Worm (Caenorhabditis elegans) whole organism, L4 larva: ENCODE results near the gene fce-2.

Source experiments
- D1046.2 ChIP-seq: fragments of 200-800 bp; sonication (Bioruptor generic); IDR thresholded peaks from 2 replicates; pipeline ENCODE4 v1.3.6; 2022; ENCODE audit warnings: missing genetic modification characterization, missing compliant biosample characterization
- F26F4.8 ChIP-seq: fragments of 200-800 bp; sonication (Bioruptor generic); conservative IDR thresholded peaks from 2 replicates; pipeline ENCODE4 v1.3.6; 2022; ENCODE audit warnings: missing genetic modification characterization, missing compliant biosample characterization
- Y105C5A.15 ChIP-seq: fragments of 200-800 bp; sonication (Bioruptor generic); IDR thresholded peaks from 2 replicates; pipeline ENCODE4 v1.3.6; 2022; ENCODE audit warnings: missing genetic modification characterization, missing compliant biosample characterization
- ceh-32 ChIP-seq: sonication (generic microtip); optimal IDR thresholded peaks from 2 replicates; lab custom pipeline; 2016; ENCODE audit warnings: mild to moderate bottlenecking, missing genetic modification characterization, missing compliant biosample characterization; ENCODE audit not compliant: poor library complexity
- ceh-44 ChIP-seq: fragments of 200-800 bp; sonication (Bioruptor generic); IDR thresholded peaks from 2 replicates; pipeline ENCODE4 v1.3.6; 2022; ENCODE audit warnings: missing genetic modification reagents, missing genetic modification characterization, missing compliant biosample characterization
- daf-12 ChIP-seq: fragments of 150-350 bp; optimal IDR thresholded peaks from 2 replicates; lab custom pipeline; 2014; ENCODE audit warnings: missing biosample characterization, missing genetic modification reagents, missing genetic modification characterization
- daf-16 ChIP-seq, 3 experiments: sonication (generic microtip); optimal IDR thresholded peaks; 2 replicates each; lab custom pipeline; 2016 to 2017; ENCODE audit warnings: missing genetic modification characterization in 3 of 3, missing genetic modification reagents in 3 of 3, mild to moderate bottlenecking in 2 of 3, missing compliant biosample characterization in 2 of 3, missing biosample characterization in 1 of 3, moderate library complexity in 1 of 3
- daf-19 ChIP-seq: fragments of 200-800 bp; sonication (Bioruptor generic); conservative IDR thresholded peaks from 2 replicates; pipeline ENCODE4 v1.3.6; 2022; ENCODE audit warnings: missing genetic modification characterization, missing compliant biosample characterization
- dmd-9 ChIP-seq: fragments of 200-800 bp; sonication (Bioruptor generic); IDR thresholded peaks from 2 replicates; pipeline ENCODE4 v1.3.6; 2022; ENCODE audit warnings: missing genetic modification reagents, missing genetic modification characterization, missing compliant biosample characterization
- dpl-1 ChIP-seq: fragments of 150-350 bp; optimal IDR thresholded peaks from 2 replicates; lab custom pipeline; 2014; ENCODE audit warnings: missing biosample characterization, missing genetic modification reagents, missing genetic modification characterization
- duxl-1 ChIP-seq: sonication (generic microtip); optimal IDR thresholded peaks from 2 replicates; lab custom pipeline; 2016; ENCODE audit warnings: mild to moderate bottlenecking, missing genetic modification characterization, moderate library complexity, missing compliant biosample characterization; ENCODE audit not compliant: poor library complexity
- dve-1 ChIP-seq: sonication (generic microtip); optimal IDR thresholded peaks from 2 replicates; lab custom pipeline; 2017; ENCODE audit warnings: antibody characterized with exemption, mild to moderate bottlenecking, missing genetic modification characterization, missing compliant biosample characterization; ENCODE audit not compliant: insufficient read depth
- egl-43 ChIP-seq: fragments of 200-800 bp; sonication (Bioruptor generic); IDR thresholded peaks from 2 replicates; pipeline ENCODE4 v1.3.6; 2022; ENCODE audit warnings: missing genetic modification reagents, missing genetic modification characterization, missing compliant biosample characterization
- fkh-10 ChIP-seq: fragments of 150-350 bp; optimal IDR thresholded peaks from 2 replicates; lab custom pipeline; 2014; ENCODE audit warnings: missing biosample characterization, missing genetic modification reagents, missing genetic modification characterization
- hif-1 ChIP-seq, 2 experiments: sonication (generic microtip); optimal IDR thresholded peaks; 2 replicates each; lab custom pipeline; 2016 to 2017; ENCODE audit warnings: missing compliant biosample characterization in 2 of 2, missing genetic modification characterization in 2 of 2, missing genetic modification reagents in 2 of 2, missing genotype in 2 of 2, mild to moderate bottlenecking in 1 of 2
- hlh-30 ChIP-seq: sonication (generic microtip); optimal IDR thresholded peaks from 2 replicates; lab custom pipeline; 2017; ENCODE audit warnings: antibody characterized with exemption, mild to moderate bottlenecking, missing genetic modification characterization, missing compliant biosample characterization; ENCODE audit not compliant: insufficient read depth
- hmg-1.1 ChIP-seq: fragments of 200-800 bp; sonication (Bioruptor generic); IDR thresholded peaks from 2 replicates; pipeline ENCODE4 v1.3.6; 2022; ENCODE audit warnings: missing genetic modification reagents, missing genetic modification characterization, missing compliant biosample characterization
- lin-15B ChIP-seq: fragments of 150-350 bp; sonication (generic microtip); optimal IDR thresholded peaks from 3 replicates; lab custom pipeline; 2014; ENCODE audit warnings: missing biosample characterization, missing genetic modification characterization
- lsy-2 ChIP-seq, 2 experiments: fragments of 150-350 bp in 1 of 2; sonication (generic microtip) in 1 of 2; optimal IDR thresholded peaks; 2 replicates each; lab custom pipeline; 2014 to 2017; ENCODE audit warnings: missing biosample characterization in 2 of 2, missing genetic modification characterization in 2 of 2
- madf-5 ChIP-seq, 2 experiments: fragments of 200-800 bp; sonication (Bioruptor generic); IDR thresholded peaks; 2 replicates each; pipeline ENCODE4 v1.3.6; 2022; ENCODE audit warnings: missing compliant biosample characterization in 2 of 2, missing genetic modification characterization in 2 of 2
- madf-9 ChIP-seq: fragments of 200-800 bp; sonication (Bioruptor generic); conservative IDR thresholded peaks from 2 replicates; pipeline ENCODE4 v1.3.6; 2022; ENCODE audit warnings: missing genetic modification reagents, missing genetic modification characterization, missing compliant biosample characterization
- mdl-1 ChIP-seq, 2 experiments: fragments of 150-350 bp in 1 of 2; sonication (generic microtip) in 1 of 2; optimal IDR thresholded peaks; 2 replicates each; lab custom pipeline; 2014 to 2017; ENCODE audit warnings: missing biosample characterization in 2 of 2, missing genetic modification characterization in 2 of 2
- mep-1 ChIP-seq: fragments of 150-350 bp; sonication (generic microtip); optimal IDR thresholded peaks from 3 replicates; lab custom pipeline; 2014; ENCODE audit warnings: missing biosample characterization, missing genetic modification characterization
- mxl-2 ChIP-seq: fragments of 200-800 bp; sonication (Bioruptor generic); conservative IDR thresholded peaks from 2 replicates; pipeline ENCODE4 v1.3.6; 2022; ENCODE audit warnings: missing genetic modification reagents, missing genetic modification characterization, missing compliant biosample characterization
- nhr-10 ChIP-seq: fragments of 150-350 bp; optimal IDR thresholded peaks from 2 replicates; lab custom pipeline; 2014; ENCODE audit warnings: missing biosample characterization, missing genetic modification characterization
- nhr-102 ChIP-seq: sonication (generic microtip); optimal IDR thresholded peaks from 2 replicates; lab custom pipeline; 2016; ENCODE audit warnings: mild to moderate bottlenecking, missing genetic modification characterization, moderate library complexity, missing compliant biosample characterization
- nhr-11 ChIP-seq: fragments of 150-350 bp; optimal IDR thresholded peaks from 2 replicates; lab custom pipeline; 2014; ENCODE audit warnings: missing biosample characterization, missing genetic modification characterization
- nhr-237 ChIP-seq: sonication (generic microtip); optimal IDR thresholded peaks from 2 replicates; lab custom pipeline; 2017; ENCODE audit warnings: missing biosample characterization, missing genetic modification characterization
- nhr-28 ChIP-seq: fragments of 150-350 bp; optimal IDR thresholded peaks from 2 replicates; lab custom pipeline; 2014; ENCODE audit warnings: missing biosample characterization, missing genetic modification characterization
- nhr-41 ChIP-seq: fragments of 200-800 bp; sonication (Bioruptor generic); IDR thresholded peaks from 2 replicates; pipeline ENCODE4 v1.3.6; 2022; ENCODE audit warnings: missing genetic modification reagents, missing genetic modification characterization, missing compliant biosample characterization
- nhr-6 ChIP-seq: fragments of 150-350 bp; optimal IDR thresholded peaks from 2 replicates; lab custom pipeline; 2014; ENCODE audit warnings: missing biosample characterization, missing genetic modification characterization
- pha-4 ChIP-seq, 2 experiments: fragments of 150-350 bp in 1 of 2; fragments of 200-800 bp in 1 of 2; sonication (Bioruptor generic) in 1 of 2; IDR thresholded peaks in 1 of 2; optimal IDR thresholded peaks in 1 of 2; 2 replicates each; pipeline versions ENCODE4 v1.3.6 to Lab custom; 2014 to 2022; ENCODE audit warnings: missing genetic modification characterization in 2 of 2, missing genetic modification reagents in 2 of 2, missing biosample characterization in 1 of 2, missing compliant biosample characterization in 1 of 2
- php-3 ChIP-seq: fragments of 200-800 bp; sonication (Bioruptor generic); IDR thresholded peaks from 2 replicates; pipeline ENCODE4 v1.3.6; 2022; ENCODE audit warnings: missing genetic modification reagents, missing genetic modification characterization, missing compliant biosample characterization
- rbr-2 ChIP-seq: sonication (generic microtip); optimal IDR thresholded peaks from 2 replicates; lab custom pipeline; 2016; ENCODE audit warnings: missing genotype, missing genetic modification characterization, missing compliant biosample characterization
- saeg-2 ChIP-seq: fragments of 200-800 bp; sonication (Bioruptor generic); IDR thresholded peaks from 2 replicates; pipeline ENCODE4 v1.3.6; 2022; ENCODE audit warnings: missing genetic modification reagents, missing genetic modification characterization, missing compliant biosample characterization
- snpc-1.2 ChIP-seq: fragments of 200-800 bp; sonication (Bioruptor generic); IDR thresholded peaks from 2 replicates; pipeline ENCODE4 v1.3.6; 2022; ENCODE audit warnings: missing genetic modification reagents, missing genetic modification characterization, missing compliant biosample characterization
- spr-3 ChIP-seq: fragments of 200-800 bp; sonication (Bioruptor generic); optimal IDR thresholded peaks from 2 replicates; lab custom pipeline; 2018; ENCODE audit warnings: mild to moderate bottlenecking, missing genetic modification characterization, missing compliant biosample characterization
- unc-62 ChIP-seq, 3 experiments: fragments of 150-350 bp in 1 of 3; sonication (generic microtip); optimal IDR thresholded peaks in 2 of 3; peaks in 1 of 3; 1 replicate in 1 of 3; 2 replicates in 2 of 3; lab custom pipeline; 2014 to 2017; ENCODE audit warnings: missing biosample characterization in 3 of 3, missing genetic modification characterization in 3 of 3, missing genetic modification reagents in 3 of 3, missing genotype in 1 of 3
- zfp-2 ChIP-seq: sonication (generic microtip); optimal IDR thresholded peaks from 2 replicates; lab custom pipeline; 2016; ENCODE audit warnings: mild to moderate bottlenecking, missing genetic modification characterization, missing compliant biosample characterization

The fce-2 gene

ce11 chrV:20425183-20425400 is at the start of gene fce-2, which contains the start of gene F48F5.8:
Gene fce-2, plus strand, starts transcription at chrV:20425301.
Gene F48F5.8, plus strand, starts transcription at chrV:20425342.
- TF ChIP-seq ceh-32 (tag; lab: Kevin White, UChicago), result no peak
- no peak for TF ChIP-seq Y105C5A.15 (GFP tag; lab: Robert Waterston, UW)
- TF ChIP-seq daf-19 (GFP tag; lab: Robert Waterston, UW), result no peak
- no peak for TF ChIP-seq nhr-41 (GFP tag; lab: Robert Waterston, UW)
- no peak for TF ChIP-seq F26F4.8 (GFP tag; lab: Robert Waterston, UW)
- TF ChIP-seq mep-1 (tag; lab: Kevin White, UChicago), result no peak
- no peak for TF ChIP-seq php-3

- TF ChIP-seq unc-62 (GFP tag; optimal IDR thresholded peaks at IDR 0.05 in 1 of 2; lab: Kevin White, UChicago) (peak in 1 of 2 experiments; percentile 92), unc-62 (tag; optimal IDR thresholded peaks at IDR 0.05; lab: Kevin White, UChicago) (no peak), lin-15B (tag; lab: Kevin White, UChicago) (no peak)
Observed at ce11 chrV:20376070-20376469, 49.0 kb upstream of the fce-2 start.

- TF ChIP-seq madf-9 (no peak), madf-5 (GFP tag; IDR thresholded peaks at IDR 0.05; lab: Robert Waterston, UW) (no peak), D1046.2 (GFP tag; lab: Robert Waterston, UW) (no peak), daf-12 (tag; lab: Kevin White, UChicago) (no peak), snpc-1.2 (GFP tag; lab: Robert Waterston, UW) (no peak), nhr-237 (no peak), zfp-2 (tag; lab: Kevin White, UChicago) (no peak), daf-16 (GFP tag; optimal IDR thresholded peaks at IDR 0.05; lab: Kevin White, UChicago) (no peak), daf-16 (tag; optimal IDR thresholded peaks at IDR 0.05; lab: Kevin White, UChicago) (peak; percentile 6), fkh-10 (GFP tag; lab: Kevin White, UChicago) (no peak), spr-3 (GFP tag; lab: Kevin White, UChicago) (no peak), ceh-44 (GFP tag; lab: Robert Waterston, UW) (no peak), dmd-9 (GFP tag; lab: Robert Waterston, UW) (no peak), duxl-1 (peak; percentile 91), hlh-30 (tag; lab: Kevin White, UChicago) (peak; percentile 54), saeg-2 (GFP tag; lab: Robert Waterston, UW) (no peak)
Observed at ce11 chrV:20380320-20380719, 44.8 kb upstream of the fce-2 start, which contains the start of gene K02E2.6. Gene K02E2.6, plus strand, starts transcription at chrV:20380561.

- peak; percentile 71 for TF ChIP-seq hmg-1.1 (GFP tag; lab: Robert Waterston, UW)
- TF ChIP-seq rbr-2, result peak; percentile 29
- TF ChIP-seq nhr-6 (tag; lab: Kevin White, UChicago), result peak; percentile 70
- no peak for TF ChIP-seq mxl-2
- peak; percentile 58 for TF ChIP-seq mep-1 (tag; lab: Kevin White, UChicago)
- TF ChIP-seq hif-1 (tag; optimal IDR thresholded peaks at IDR 0.05; lab: Kevin White, UChicago), result no peak
- peak in 1 of 2 experiments; percentile 60 for TF ChIP-seq lsy-2 (tag; optimal IDR thresholded peaks at IDR 0.05; lab: Kevin White, UChicago)
- TF ChIP-seq mdl-1 (tag; optimal IDR thresholded peaks at IDR 0.05; lab: Kevin White, UChicago), result peak in 1 of 2 experiments; percentile 65
- TF ChIP-seq daf-16 (GFP tag; optimal IDR thresholded peaks at IDR 0.05; lab: Kevin White, UChicago), result no peak
- TF ChIP-seq daf-16 (tag; optimal IDR thresholded peaks at IDR 0.05; lab: Kevin White, UChicago), result peak; percentile 9
- no peak for TF ChIP-seq nhr-102 (tag; lab: Kevin White, UChicago)
- no peak for TF ChIP-seq egl-43 (GFP tag; lab: Robert Waterston, UW)
- no peak for TF ChIP-seq nhr-10
- TF ChIP-seq duxl-1, result peak; percentile 93
- no peak for TF ChIP-seq pha-4 (GFP tag; IDR thresholded peaks at IDR 0.05; lab: Robert Waterston, UW)
- peak; percentile 25 for TF ChIP-seq pha-4 (tag; optimal IDR thresholded peaks at IDR 0.05; lab: Kevin White, UChicago)
- peak; percentile 27 for TF ChIP-seq dpl-1 (GFP tag; lab: Kevin White, UChicago)
- peak; percentile 58 for TF ChIP-seq dve-1 (tag; lab: Kevin White, UChicago)
- peak; percentile 13 for TF ChIP-seq nhr-11 (tag; lab: Kevin White, UChicago)
- peak in 1 of 2 experiments; percentile 94 for TF ChIP-seq unc-62 (GFP tag; optimal IDR thresholded peaks at IDR 0.05 in 1 of 2; lab: Kevin White, UChicago)
- TF ChIP-seq unc-62 (tag; optimal IDR thresholded peaks at IDR 0.05; lab: Kevin White, UChicago), result no peak
- TF ChIP-seq hlh-30 (tag; lab: Kevin White, UChicago), result peak; percentile 89
- TF ChIP-seq nhr-28 (tag; lab: Kevin White, UChicago), result peak; percentile 22
Observed at ce11 chrV:20383065-20383609, 42.0 kb upstream of the fce-2 start, which contains the start of gene K02E2.11. Gene K02E2.11, plus strand, starts transcription at chrV:20383315.
